Worm (Caenorhabditis elegans) whole organism, mixed stage, embryonic: ENCODE data around the gene patr-1.

Experiments
- M03D4.4 ChIP-seq: sonication (generic microtip); optimal IDR thresholded peaks from 2 replicates; lab custom pipeline; 2017; ENCODE audit warnings: mild to moderate bottlenecking, missing genetic modification characterization, missing compliant biosample characterization
- blmp-1 ChIP-seq: fragments of 150-350 bp; optimal IDR thresholded peaks from 2 replicates; lab custom pipeline; 2014; ENCODE audit warnings: missing biosample characterization, missing genetic modification characterization
- ceh-43 ChIP-seq: fragments of 200-800 bp; sonication (Bioruptor generic); optimal IDR thresholded peaks from 2 replicates; lab custom pipeline; 2018; ENCODE audit warnings: mild to moderate bottlenecking, missing genetic modification characterization, moderate library complexity, missing compliant biosample characterization
- cnd-1 ChIP-seq: fragments of 200-800 bp; sonication (Bioruptor generic); optimal IDR thresholded peaks from 2 replicates; lab custom pipeline; 2018; ENCODE audit warnings: mild to moderate bottlenecking, missing genetic modification characterization, missing compliant biosample characterization
- ham-2 ChIP-seq: fragments of 200-800 bp; sonication (Bioruptor generic); optimal IDR thresholded peaks from 2 replicates; lab custom pipeline; 2018; ENCODE audit warnings: mild to moderate bottlenecking, missing genetic modification characterization, missing compliant biosample characterization
- lin-13 ChIP-seq: fragments of 150-350 bp; optimal IDR thresholded peaks from 2 replicates; lab custom pipeline; 2014; ENCODE audit warnings: missing biosample characterization, missing genetic modification characterization
- lsy-2 ChIP-seq: fragments of 150-350 bp; optimal IDR thresholded peaks from 2 replicates; lab custom pipeline; 2014; ENCODE audit warnings: missing biosample characterization, missing genetic modification characterization
- nhr-28 ChIP-seq: fragments of 150-350 bp; optimal IDR thresholded peaks from 2 replicates; lab custom pipeline; 2014; ENCODE audit warnings: missing biosample characterization, missing genetic modification characterization
- nhr-76 ChIP-seq: sonication (generic microtip); optimal IDR thresholded peaks from 2 replicates; lab custom pipeline; 2017; ENCODE audit warnings: missing biosample characterization, missing genetic modification characterization
- unc-62 ChIP-seq: fragments of 150-350 bp; optimal IDR thresholded peaks from 2 replicates; lab custom pipeline; 2014; ENCODE audit warnings: missing biosample characterization, missing genetic modification reagents, missing genetic modification characterization
- ztf-11 ChIP-seq: fragments of 150-350 bp; optimal IDR thresholded peaks from 2 replicates; lab custom pipeline; 2014; ENCODE audit warnings: missing biosample characterization, missing genetic modification characterization

ce11 chrII:11823566-11824308 lies 46.0 kb upstream of the patr-1 start, which contains the start of gene Y6D1A.1:
- TF ChIP-seq lin-13 (tag; lab: Kevin White, UChicago) (no peak), lsy-2 (tag; lab: Kevin White, UChicago) (no peak), ceh-43 (no peak), blmp-1 (tag; lab: Kevin White, UChicago) (no peak), unc-62 (GFP tag; lab: Kevin White, UChicago) (no peak), nhr-76 (tag; lab: Kevin White, UChicago) (no peak), M03D4.4 (tag; lab: Kevin White, UChicago) (no peak), ham-2 (GFP tag; lab: Kevin White, UChicago) (no peak), cnd-1 (tag; lab: Kevin White, UChicago) (no peak), ztf-11 (tag; lab: Kevin White, UChicago) (no peak), nhr-28 (no peak)
